Worm (Caenorhabditis elegans): ENCODE data around the gene zig-4.

ce11 chrX:7956449-7956848 lies 31.2 kb downstream of the zig-4 start:
- no peak for TF ChIP-seq unc-62 (GFP tag; optimal IDR thresholded peaks at IDR 0.05)
- no peak for TF ChIP-seq nhr-77 (tag; optimal IDR thresholded peaks at IDR 0.05)
- TF ChIP-seq aly-2 (tag; optimal IDR thresholded peaks at IDR 0.05), result no peak
